Worm (Caenorhabditis elegans): ENCODE data around the gene C35B1.3.

The C35B1.3 gene

ce11 chrIV:4053405-4053804 lies 27.5 kb upstream of the C35B1.3 start:
- TF ChIP-seq nhr-80 (tag; optimal IDR thresholded peaks at IDR 0.05) (peak; percentile 11), dpl-1 (GFP tag; optimal IDR thresholded peaks at IDR 0.05) (no peak)

DNA sequence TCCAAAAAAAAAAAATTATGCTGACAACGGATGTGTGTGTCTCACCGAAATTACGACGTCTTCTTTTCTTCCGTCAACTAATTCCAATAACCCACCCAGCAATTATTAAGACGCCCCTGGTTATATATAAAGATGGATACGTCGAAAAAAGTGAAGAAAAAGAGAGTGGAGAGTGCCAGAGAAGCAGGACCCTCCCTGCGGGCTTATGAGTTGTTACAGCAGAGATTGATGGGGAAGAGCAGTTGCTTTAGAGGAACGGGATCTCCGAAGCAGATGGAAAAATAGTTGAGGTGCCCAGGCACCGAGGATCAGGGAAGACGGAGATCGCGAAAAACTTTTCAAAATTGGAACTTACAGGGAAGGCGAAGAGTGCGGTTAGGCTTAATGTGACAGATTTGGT lies 25.7 kb upstream of the C35B1.3 start:
- no peak for TF ChIP-seq ztf-26 (tag; optimal IDR thresholded peaks at IDR 0.05)

DNA sequence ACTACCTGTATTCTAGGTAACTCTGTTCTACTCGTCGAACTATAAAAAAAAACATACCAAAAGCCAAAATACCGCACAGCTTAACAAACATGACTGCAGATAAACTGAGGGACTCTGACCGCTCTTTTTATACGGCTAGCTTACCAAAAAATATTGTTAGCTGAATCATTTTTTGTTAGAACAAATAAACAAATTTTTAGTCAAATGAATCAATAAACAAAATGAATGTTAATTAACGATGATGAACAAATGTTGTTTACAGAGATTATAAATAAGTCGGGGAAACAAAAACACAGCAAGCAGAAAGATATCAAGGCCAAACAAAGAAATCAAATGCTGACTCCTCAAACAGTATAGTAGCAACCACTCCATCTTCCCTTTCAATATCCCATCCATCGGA lies 17.4 kb upstream of the C35B1.3 start, which contains the start of gene ilys-6:
TSS of gene ilys-6 (minus strand) at position 101 of the 400 bp plus-strand sequence.
- TF ChIP-seq dox-1 (GFP tag; IDR thresholded peaks at IDR 0.05) (no peak), rec-8 (tag; optimal IDR thresholded peaks at IDR 0.05) (no peak)

DNA sequence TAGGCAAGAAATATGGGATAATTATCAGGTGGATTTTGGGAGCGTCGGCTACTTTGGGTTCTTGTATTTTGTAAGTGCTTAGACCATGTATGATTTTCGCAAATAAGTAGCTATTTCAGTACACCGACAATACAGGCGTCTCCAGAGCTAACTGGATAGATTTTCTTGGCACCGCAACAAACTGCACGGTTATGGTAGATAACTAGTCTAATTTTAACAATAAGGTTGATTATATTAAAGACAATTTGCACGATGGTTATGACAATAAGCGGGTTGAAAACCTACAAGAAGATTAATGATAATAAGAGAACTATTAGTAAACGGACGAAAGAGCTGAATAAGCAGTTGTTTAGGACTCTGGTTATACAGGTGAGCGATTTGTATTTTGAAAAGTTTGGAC lies 13.6 kb upstream of the C35B1.3 start:
- TF ChIP-seq pha-4 (tag; optimal IDR thresholded peaks at IDR 0.05) = no peak

DNA sequence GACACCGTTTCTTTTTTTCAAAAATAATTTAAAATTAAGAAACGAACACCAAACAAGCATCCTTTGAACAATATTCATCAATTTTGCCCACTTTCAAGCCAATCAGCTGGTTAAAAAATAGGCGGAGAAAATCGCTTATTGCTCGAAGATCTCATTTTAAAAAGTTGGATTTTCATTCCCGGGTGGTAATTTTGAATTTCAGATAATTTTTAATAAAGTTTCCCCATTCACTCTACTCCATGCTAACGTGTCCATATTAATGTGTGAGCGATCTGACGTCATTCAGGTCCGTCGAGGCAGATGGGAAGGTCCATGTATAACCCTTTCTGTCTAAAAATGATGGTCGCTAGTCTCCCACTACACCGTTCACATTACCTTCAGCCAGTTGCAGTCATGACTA lies 12.5 kb upstream of the C35B1.3 start, which contains the start of gene fbxb-55:
TSS of gene fbxb-55 (plus strand) at position 301 of the 400 bp plus-strand sequence.
- TF ChIP-seq ama-1 (optimal IDR thresholded peaks at IDR 0.05) (no peak), ama-1 (GFP tag; optimal IDR thresholded peaks at IDR 0.05) (no peak), F23B12.7 (tag; optimal IDR thresholded peaks at IDR 0.05; ENCODE audit: insufficient read depth) (no peak), ztf-26 (tag; optimal IDR thresholded peaks at IDR 0.05) (no peak), cebp-1 (GFP tag; IDR thresholded peaks at IDR 0.05) (no peak), cebp-1 (tag; optimal IDR thresholded peaks at IDR 0.05) (no peak), efl-1 (GFP tag; optimal IDR thresholded peaks at IDR 0.05) (no peak), mel-28 (tag; optimal IDR thresholded peaks at IDR 0.05; ENCODE audit: borderline replicate concordance) (no peak), snpc-1.3 (tag; optimal IDR thresholded peaks at IDR 0.05; ENCODE audit: insufficient read depth) (no peak), B0336.3 (GFP tag; IDR thresholded peaks at IDR 0.05) (no peak), hmg-1.2 (GFP tag; IDR thresholded peaks at IDR 0.05) (no peak), lsy-27 (tag; optimal IDR thresholded peaks at IDR 0.05; ENCODE audit: borderline replicate concordance, insufficient read depth) (no peak), ccch-3 (GFP tag; optimal IDR thresholded peaks at IDR 0.05) (no peak), xnd-1 (tag; optimal IDR thresholded peaks at IDR 0.05) (no peak), snpc-1.1 (tag; optimal IDR thresholded peaks at IDR 0.05; ENCODE audit: insufficient read depth) (no peak)

- TF ChIP-seq B0336.3 (GFP tag; IDR thresholded peaks at IDR 0.05) (no peak), chd-7 (tag; optimal IDR thresholded peaks at IDR 0.05) (no peak), D2030.7 (GFP tag; IDR thresholded peaks at IDR 0.05) (no peak)
Measured at ce11 chrIV:4070810-4071209, 10.1 kb upstream of the C35B1.3 start.

DNA sequence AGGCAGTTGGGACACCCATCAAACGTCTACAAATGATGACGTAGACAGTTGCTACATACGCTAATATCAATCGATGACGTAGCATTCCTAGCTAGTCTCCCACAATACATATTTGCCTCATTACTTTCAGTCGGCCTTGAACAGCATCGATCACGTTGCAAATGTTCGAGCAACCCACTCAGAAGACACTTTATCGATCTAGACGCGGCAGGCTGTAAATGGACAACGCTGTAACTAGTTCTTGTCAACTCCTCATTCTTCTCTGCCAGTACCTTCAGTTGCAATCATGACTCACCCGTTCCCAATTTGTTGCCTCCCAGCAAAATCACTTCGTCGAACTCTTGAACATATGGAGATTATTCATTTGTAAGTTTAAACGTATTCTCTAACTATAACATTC lies 8.9 kb upstream of the C35B1.3 start, which contains the start of gene pqn-75:
TSS of gene pqn-75 (plus strand) at position 301 of the 400 bp plus-strand sequence.
- TF ChIP-seq lin-35 (GFP tag; optimal IDR thresholded peaks at IDR 0.05) = no peak
- no peak for TF ChIP-seq ccch-3 (GFP tag; optimal IDR thresholded peaks at IDR 0.05)
- no peak for TF ChIP-seq ztf-28 (GFP tag; IDR thresholded peaks at IDR 0.05)
- TF ChIP-seq B0336.3 (GFP tag; IDR thresholded peaks at IDR 0.05) = no peak
- no peak for TF ChIP-seq F55B11.4 (tag; optimal IDR thresholded peaks at IDR 0.05; ENCODE audit: borderline replicate concordance, insufficient read depth)
- TF ChIP-seq die-1 (tag; optimal IDR thresholded peaks at IDR 0.05) = no peak
- no peak for TF ChIP-seq B0035.1 (tag; optimal IDR thresholded peaks at IDR 0.05)
- no peak for TF ChIP-seq lin-26 (GFP tag; IDR thresholded peaks at IDR 0.05)
- no peak for TF ChIP-seq let-526 (GFP tag; IDR thresholded peaks at IDR 0.05)
- TF ChIP-seq zfh-2 (GFP tag; conservative IDR thresholded peaks at IDR 0.05) = no peak

Measured in whole organism, young adult.